Fruit fly (Drosophila melanogaster): ENCODE data around the gene Gcna.

Gcna gene

DNA sequence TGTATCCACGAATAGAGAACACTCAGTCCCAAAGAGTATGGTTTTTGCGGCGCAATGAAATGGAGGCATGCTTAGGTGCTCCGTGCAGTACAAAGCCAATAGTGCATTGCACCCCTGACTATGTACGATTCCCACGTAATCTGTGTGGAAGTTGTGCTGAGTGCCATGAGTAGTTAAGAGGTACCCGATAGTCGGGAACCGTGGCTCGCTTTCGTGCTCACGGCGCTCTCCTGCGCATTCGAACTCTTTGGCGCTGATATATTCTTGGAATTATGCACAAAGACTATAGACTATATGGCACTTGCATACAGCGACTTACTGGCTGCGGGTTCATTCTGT, 41.1 kb downstream of the Gcna start:
- TF ChIP-seq Sp1 (GFP tag; optimal IDR thresholded peaks at IDR 0.05) (peak; percentile 47), HLH106 (tag; optimal IDR thresholded peaks at IDR 0.05) (peak; percentile 63), Abd-B (GFP tag; optimal IDR thresholded peaks at IDR 0.05) (no peak), fru (GFP tag; optimal IDR thresholded peaks at IDR 0.05) (peak; percentile 80), sage (GFP tag; optimal IDR thresholded peaks at IDR 0.05) (no peak), CG32264 (GFP tag; optimal IDR thresholded peaks at IDR 0.05) (peak; percentile 1), dl (GFP tag; optimal IDR thresholded peaks at IDR 0.05; ENCODE audit: insufficient read depth in 1 of 2, partially characterized antibody in 2 of 2) (no peak), Hnf4 (GFP tag; optimal IDR thresholded peaks at IDR 0.05) (peak; percentile 47), h (GFP tag; optimal IDR thresholded peaks at IDR 0.05) (peak; percentile 88), jim (GFP tag; optimal IDR thresholded peaks at IDR 0.05) (no peak), Hr78 (GFP tag; optimal IDR thresholded peaks at IDR 0.05) (no peak), rgr (GFP tag; optimal IDR thresholded peaks at IDR 0.05) (peak; percentile 54), br (GFP tag; optimal IDR thresholded peaks at IDR 0.05) (peak; percentile 51), OdsH (GFP tag; optimal IDR thresholded peaks at IDR 0.05) (peak; percentile 68), Rel (GFP tag; optimal IDR thresholded peaks at IDR 0.05) (no peak), Rel (tag; optimal IDR thresholded peaks at IDR 0.05) (peak; percentile 25), pan (optimal IDR thresholded peaks at IDR 0.05) (peak; percentile 68), ey (GFP tag; optimal IDR thresholded peaks at IDR 0.05) (peak; percentile 72), CG9705 (GFP tag; optimal IDR thresholded peaks at IDR 0.05) (no peak), Myc (optimal IDR thresholded peaks at IDR 0.05) (no peak), GATAd (GFP tag; optimal IDR thresholded peaks at IDR 0.05) (no peak), dmrt93B (GFP tag; optimal IDR thresholded peaks at IDR 0.05) (peak; percentile 48), Vsx2 (GFP tag; optimal IDR thresholded peaks at IDR 0.05; ENCODE audit: partially characterized antibody) (no peak), woc (GFP tag; optimal IDR thresholded peaks at IDR 0.05) (peak; percentile 78), psq (GFP tag; optimal IDR thresholded peaks at IDR 0.05) (peak; percentile 41), Dfd (GFP tag; optimal IDR thresholded peaks at IDR 0.05) (no peak), foxo (GFP tag; optimal IDR thresholded peaks at IDR 0.05) (peak in 1 of 2 experiments; percentile 78)

dm6 chrX:1823883-1824609, 41.6 kb downstream of the Gcna start:
- TF ChIP-seq Jra (GFP tag; optimal IDR thresholded peaks at IDR 0.05) (peak; percentile 34), Myc (optimal IDR thresholded peaks at IDR 0.05) (no peak)

dm6 chrX:1822281-1822680, 43.4 kb downstream of the Gcna start, which contains the start of gene CG14811:
Gene CG14811 (minus strand): TSS chrX:1822381.
- TF ChIP-seq woc (GFP tag; optimal IDR thresholded peaks at IDR 0.05) (no peak), rgr (GFP tag; optimal IDR thresholded peaks at IDR 0.05) (no peak), tai (GFP tag; optimal IDR thresholded peaks at IDR 0.05) (no peak), brk (GFP tag; optimal IDR thresholded peaks at IDR 0.05) (no peak), usp (GFP tag; optimal IDR thresholded peaks at IDR 0.05) (no peak), Rel (GFP tag; optimal IDR thresholded peaks at IDR 0.05) (no peak), Rel (tag; optimal IDR thresholded peaks at IDR 0.05) (no peak), Dif (GFP tag; optimal IDR thresholded peaks at IDR 0.05; ENCODE audit: partially characterized antibody) (no peak), dmrt93B (GFP tag; optimal IDR thresholded peaks at IDR 0.05) (no peak), HLH106 (tag; optimal IDR thresholded peaks at IDR 0.05) (no peak)

DNA sequence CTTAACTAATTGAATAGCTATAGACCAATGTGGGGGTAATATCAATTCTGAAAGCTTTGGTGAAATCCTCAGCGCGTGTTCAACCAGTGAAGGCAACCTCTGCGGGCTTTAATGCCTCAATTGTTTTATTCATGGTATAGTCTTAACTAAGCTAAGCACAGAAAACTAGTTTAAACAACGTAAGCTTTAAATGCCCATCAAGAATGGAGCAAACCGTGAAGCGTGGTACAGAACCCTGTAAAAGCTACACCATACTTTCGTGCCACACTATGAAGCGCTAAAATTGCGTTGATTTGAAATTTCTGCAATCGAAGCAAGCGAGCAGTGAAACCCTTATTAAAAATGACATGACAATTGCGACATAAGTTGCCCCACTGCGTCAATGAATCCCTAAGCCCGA, 44.6 kb downstream of the Gcna start:
- TF ChIP-seq brk (GFP tag; optimal IDR thresholded peaks at IDR 0.05) (no peak), Hr78 (GFP tag; optimal IDR thresholded peaks at IDR 0.05) (no peak), dmrt93B (GFP tag; optimal IDR thresholded peaks at IDR 0.05) (no peak), GATAd (GFP tag; optimal IDR thresholded peaks at IDR 0.05) (no peak), jim (GFP tag; optimal IDR thresholded peaks at IDR 0.05) (no peak), Sp1 (GFP tag; optimal IDR thresholded peaks at IDR 0.05) (no peak), dsf (GFP tag; optimal IDR thresholded peaks at IDR 0.05; ENCODE audit: borderline replicate concordance) (no peak), foxo (GFP tag; optimal IDR thresholded peaks at IDR 0.05) (no peak), Dif (GFP tag; optimal IDR thresholded peaks at IDR 0.05; ENCODE audit: partially characterized antibody) (no peak), Mio (GFP tag; optimal IDR thresholded peaks at IDR 0.05) (no peak)

All from whole organism, wandering third instar larva.